Fruit fly (Drosophila melanogaster): ENCODE results near the gene LManI.

Gene LManI

dm6 chr2L:10468388-10468787 is 11.3 kb upstream of the LManI start (continued):
- TF ChIP-seq pb (GFP tag; optimal IDR thresholded peaks at IDR 0.05) = no peak
- peak; percentile 55; the same call in 1 of the 3 replicates for TF ChIP-seq ken (GFP tag; IDR thresholded peaks at IDR 0.05)
- peak; percentile 29; the same call in 1 of the 2 replicates for TF ChIP-seq ssp (GFP tag; IDR thresholded peaks at IDR 0.05)
- TF ChIP-seq jing (GFP tag; optimal IDR thresholded peaks at IDR 0.05) = peak; percentile 14
- peak; percentile 36; the same call in 1 of the 3 replicates for TF ChIP-seq CG17361 (GFP tag; IDR thresholded peaks at IDR 0.05)
- peak; percentile 40 for TF ChIP-seq CG6813 (GFP tag; optimal IDR thresholded peaks at IDR 0.05)
- TF ChIP-seq CG3726 (GFP tag; IDR thresholded peaks at IDR 0.05) = no peak
- peak; percentile 55 for TF ChIP-seq az2 (GFP tag; optimal IDR thresholded peaks at IDR 0.05)
- TF ChIP-seq CG17328 (GFP tag; IDR thresholded peaks at IDR 0.05) = no peak
- peak; percentile 76 for TF ChIP-seq Ptx1 (GFP tag; IDR thresholded peaks at IDR 0.05)
- 0 out of 2 replicates have a peak, but pooled peaks have one; percentile 18 for TF ChIP-seq CG6689 (GFP tag; IDR thresholded peaks at IDR 0.05)
- TF ChIP-seq unc-4 (GFP tag; IDR thresholded peaks at IDR 0.05; ENCODE audit: partially characterized antibody) = no peak
- no peak for TF ChIP-seq inv (GFP tag; IDR thresholded peaks at IDR 0.05; ENCODE audit: partially characterized antibody)
- no peak for TF ChIP-seq lbe (GFP tag; optimal IDR thresholded peaks at IDR 0.05)
- TF ChIP-seq CG8924 (tag; optimal IDR thresholded peaks at IDR 0.05) = peak; percentile 42
- TF ChIP-seq CG13123 (GFP tag; optimal IDR thresholded peaks at IDR 0.05) = no peak
- TF ChIP-seq dmrt99B (tag; optimal IDR thresholded peaks at IDR 0.05) = peak; percentile 70
- TF ChIP-seq Fer1 (GFP tag; optimal IDR thresholded peaks at IDR 0.05) = peak; percentile 63
- TF ChIP-seq Hr51 (GFP tag; optimal IDR thresholded peaks at IDR 0.05) = peak; percentile 3 to 56
- TF ChIP-seq CG15011 (GFP tag; optimal IDR thresholded peaks at IDR 0.05) = no peak
- TF ChIP-seq CG33213 (GFP tag; optimal IDR thresholded peaks at IDR 0.05) = no peak
- no peak for TF ChIP-seq knrl (GFP tag; IDR thresholded peaks at IDR 0.05; ENCODE audit: partially characterized antibody)
- peak; percentile 63 for TF ChIP-seq NfI (GFP tag; optimal IDR thresholded peaks at IDR 0.05)
- TF ChIP-seq sug (tag; optimal IDR thresholded peaks at IDR 0.05) = peak; percentile 26
- TF ChIP-seq Awh (GFP tag; IDR thresholded peaks at IDR 0.05) = peak; percentile 58
- TF ChIP-seq CG17912 (GFP tag; optimal IDR thresholded peaks at IDR 0.05) = no peak
- peak; percentile 62 for TF ChIP-seq CG1603 (tag; optimal IDR thresholded peaks at IDR 0.05)
- peak; percentile 52 for TF ChIP-seq CG18262 (tag; optimal IDR thresholded peaks at IDR 0.05)
- peak; percentile 43 for TF ChIP-seq Hmr (GFP tag; optimal IDR thresholded peaks at IDR 0.05)
- TF ChIP-seq H2.0 (GFP tag; IDR thresholded peaks at IDR 0.05) = peak; percentile 60
- TF ChIP-seq row (GFP tag; IDR thresholded peaks at IDR 0.05) = peak; percentile 81
- no peak for TF ChIP-seq Oaz (GFP tag; IDR thresholded peaks at IDR 0.05)
- no peak for TF ChIP-seq Scr (GFP tag; IDR thresholded peaks at IDR 0.05; ENCODE audit: partially characterized antibody)
- TF ChIP-seq B-H1 (GFP tag; IDR thresholded peaks at IDR 0.05) = peak; percentile 35; the same call in 2 of the 3 replicates
- TF ChIP-seq sima (GFP tag; optimal IDR thresholded peaks at IDR 0.05) = no peak
- peak; percentile 43; the same call in 1 of the 2 replicates for TF ChIP-seq CG17612 (GFP tag; IDR thresholded peaks at IDR 0.05)
- no peak; the same call in 1 of the 2 replicates for TF ChIP-seq CG9215 (GFP tag; IDR thresholded peaks at IDR 0.05)
- TF ChIP-seq CG2712 (tag; optimal IDR thresholded peaks at IDR 0.05) = peak; percentile 70
- TF ChIP-seq Fer3 (tag; optimal IDR thresholded peaks at IDR 0.05) = peak; percentile 69
- no peak for TF ChIP-seq wdn (GFP tag; IDR thresholded peaks at IDR 0.05)
- TF ChIP-seq ase (GFP tag; IDR thresholded peaks at IDR 0.05) = peak; percentile 58; the same call in 1 of the 3 replicates
- TF ChIP-seq CG14441 (GFP tag; IDR thresholded peaks at IDR 0.05) = peak; percentile 73
- TF ChIP-seq CG13775 (GFP tag; optimal IDR thresholded peaks at IDR 0.05) = peak; percentile 30
- no peak for TF ChIP-seq CG9437 (GFP tag; optimal IDR thresholded peaks at IDR 0.05)
- no peak for TF ChIP-seq CG15696 (tag; optimal IDR thresholded peaks at IDR 0.05)
- TF ChIP-seq CG12219 (GFP tag; optimal IDR thresholded peaks at IDR 0.05) = peak; percentile 38
- peak; percentile 18 for TF ChIP-seq her (GFP tag; optimal IDR thresholded peaks at IDR 0.05)
- no peak for TF ChIP-seq kni (GFP tag; optimal IDR thresholded peaks at IDR 0.05)
- TF ChIP-seq CG3847 (GFP tag; IDR thresholded peaks at IDR 0.05) = peak; percentile 56
- peak; percentile 15 for TF ChIP-seq CG7556 (GFP tag; optimal IDR thresholded peaks at IDR 0.05)
- TF ChIP-seq gro (GFP tag; optimal IDR thresholded peaks at IDR 0.05) = no peak

All from whole organism, embryonic.